Worm (Caenorhabditis elegans) whole organism, early embryonic: ENCODE data around the gene C23H4.6.

Experiments
- F13C5.2 ChIP-seq: sonication (generic microtip); optimal IDR thresholded peaks from 2 replicates; lab custom pipeline; 2017; ENCODE audit warnings: mild to moderate bottlenecking, missing genetic modification characterization, inconsistent platforms, missing compliant biosample characterization
- aly-1 ChIP-seq: sonication (generic microtip); optimal IDR thresholded peaks from 2 replicates; lab custom pipeline; 2016; ENCODE audit warnings: missing genetic modification characterization, missing compliant biosample characterization
- ama-1 ChIP-seq: fragments of 150-350 bp; optimal IDR thresholded peaks from 2 replicates; lab custom pipeline; 2014
- ceh-13 ChIP-seq: fragments of 200-800 bp; sonication (Bioruptor generic); optimal IDR thresholded peaks from 2 replicates; lab custom pipeline; 2018; ENCODE audit warnings: mild to moderate bottlenecking, missing genetic modification characterization, missing compliant biosample characterization
- ceh-36 ChIP-seq: sonication (generic microtip); optimal IDR thresholded peaks from 2 replicates; lab custom pipeline; 2016; ENCODE audit warnings: missing genetic modification characterization, inconsistent platforms, missing compliant biosample characterization
- ets-7 ChIP-seq: sonication (generic microtip); optimal IDR thresholded peaks from 2 replicates; lab custom pipeline; 2016; ENCODE audit warnings: missing genotype, missing genetic modification characterization, missing compliant biosample characterization
- flt-1 ChIP-seq: fragments of 200-800 bp; sonication (Bioruptor generic); IDR thresholded peaks from 2 replicates; pipeline ENCODE4 v1.3.6; 2022; ENCODE audit warnings: missing genetic modification characterization, missing compliant biosample characterization
- hmg-4 ChIP-seq: fragments of 200-800 bp; sonication (Bioruptor generic); optimal IDR thresholded peaks from 2 replicates; lab custom pipeline; 2018; ENCODE audit warnings: mild to moderate bottlenecking, missing genetic modification characterization, missing compliant biosample characterization
- hnd-1 ChIP-seq: sonication (generic microtip); optimal IDR thresholded peaks from 2 replicates; lab custom pipeline; 2016; ENCODE audit warnings: missing genetic modification characterization, missing compliant biosample characterization
- scrt-1 ChIP-seq: fragments of 200-800 bp; sonication (Bioruptor generic); IDR thresholded peaks from 2 replicates; pipeline ENCODE4 v1.3.6; 2022; ENCODE audit warnings: missing genetic modification characterization, missing compliant biosample characterization
- tbx-11 ChIP-seq: fragments of 200-800 bp; sonication (Bioruptor generic); IDR thresholded peaks from 2 replicates; pipeline ENCODE4 v1.3.6; 2022; ENCODE audit warnings: missing genetic modification characterization, missing compliant biosample characterization
- tra-4 ChIP-seq: sonication (generic microtip); optimal IDR thresholded peaks from 2 replicates; lab custom pipeline; 2017; ENCODE audit warnings: missing genetic modification characterization, missing compliant biosample characterization

- TF ChIP-seq ceh-13 (GFP tag; lab: Kevin White, UChicago) (no peak), aly-1 (tag; lab: Kevin White, UChicago) (no peak), scrt-1 (GFP tag; lab: Robert Waterston, UW) (no peak), hmg-4 (no peak), F13C5.2 (tag; lab: Kevin White, UChicago) (no peak), tbx-11 (GFP tag; lab: Robert Waterston, UW) (no peak), ceh-36 (tag; lab: Kevin White, UChicago) (no peak), ets-7 (tag; lab: Kevin White, UChicago) (no peak), hnd-1 (tag; lab: Kevin White, UChicago) (no peak), tra-4 (tag; lab: Kevin White, UChicago) (no peak), ama-1 (lab: Kevin White, UChicago) (no peak), flt-1 (GFP tag; lab: Robert Waterston, UW) (no peak)
Observed at ce11 chrX:12230357-12230756, 5.0 kb upstream of the C23H4.6 start.
